Worm (Caenorhabditis elegans) whole organism, L2 larva: ENCODE results near the gene T16H12.2.

ENCODE experiments used
- alr-1 ChIP-seq: fragments of 150-350 bp; optimal IDR thresholded peaks from 2 replicates; lab custom pipeline; 2014; ENCODE audit warnings: missing biosample characterization, missing genetic modification characterization
- ceh-16 ChIP-seq: fragments of 150-350 bp; optimal IDR thresholded peaks from 2 replicates; lab custom pipeline; 2014; ENCODE audit warnings: missing biosample characterization, missing genetic modification characterization
- egl-27 ChIP-seq: sonication (generic microtip); optimal IDR thresholded peaks from 3 replicates; lab custom pipeline; 2017; ENCODE audit warnings: missing biosample characterization, missing genetic modification reagents, missing genetic modification characterization
- fos-1 ChIP-seq: fragments of 150-350 bp; optimal IDR thresholded peaks from 2 replicates; lab custom pipeline; 2014; ENCODE audit warnings: missing biosample characterization, missing genetic modification characterization
- lin-39 ChIP-seq: fragments of 150-350 bp; optimal IDR thresholded peaks from 2 replicates; lab custom pipeline; 2014; ENCODE audit warnings: missing biosample characterization, missing genetic modification reagents, missing genetic modification characterization
- nhr-12 ChIP-seq: fragments of 150-350 bp; optimal IDR thresholded peaks from 2 replicates; lab custom pipeline; 2014; ENCODE audit warnings: missing biosample characterization, missing genetic modification characterization
- nhr-23 ChIP-seq: fragments of 150-350 bp; optimal IDR thresholded peaks from 2 replicates; lab custom pipeline; 2014; ENCODE audit warnings: missing biosample characterization, missing genetic modification reagents, missing genetic modification characterization
- nhr-237 ChIP-seq: fragments of 150-350 bp; optimal IDR thresholded peaks from 2 replicates; lab custom pipeline; 2014; ENCODE audit warnings: missing biosample characterization, missing genetic modification characterization
- skn-1 ChIP-seq: sonication (generic microtip); optimal IDR thresholded peaks from 2 replicates; lab custom pipeline; 2017; ENCODE audit warnings: missing biosample characterization, missing genetic modification characterization
- sma-9 ChIP-seq, 2 experiments: fragments of 150-350 bp in 1 of 2; sonication (generic microtip) in 1 of 2; optimal IDR thresholded peaks; 2 replicates each; lab custom pipeline; 2014 to 2016; ENCODE audit warnings: missing genetic modification characterization in 2 of 2, mild to moderate bottlenecking in 1 of 2, missing biosample characterization in 1 of 2, missing compliant biosample characterization in 1 of 2, missing genetic modification reagents in 1 of 2, moderate library complexity in 1 of 2
- unc-39 ChIP-seq: fragments of 150-350 bp; optimal IDR thresholded peaks from 2 replicates; lab custom pipeline; 2014; ENCODE audit warnings: missing biosample characterization, missing genetic modification characterization
- unc-62 ChIP-seq: fragments of 150-350 bp; optimal IDR thresholded peaks from 2 replicates; lab custom pipeline; 2014; ENCODE audit warnings: missing biosample characterization, missing genetic modification reagents, missing genetic modification characterization
- ztf-4 ChIP-seq: fragments of 150-350 bp; optimal IDR thresholded peaks from 2 replicates; lab custom pipeline; 2014; ENCODE audit warnings: missing biosample characterization, missing genetic modification characterization

DNA sequence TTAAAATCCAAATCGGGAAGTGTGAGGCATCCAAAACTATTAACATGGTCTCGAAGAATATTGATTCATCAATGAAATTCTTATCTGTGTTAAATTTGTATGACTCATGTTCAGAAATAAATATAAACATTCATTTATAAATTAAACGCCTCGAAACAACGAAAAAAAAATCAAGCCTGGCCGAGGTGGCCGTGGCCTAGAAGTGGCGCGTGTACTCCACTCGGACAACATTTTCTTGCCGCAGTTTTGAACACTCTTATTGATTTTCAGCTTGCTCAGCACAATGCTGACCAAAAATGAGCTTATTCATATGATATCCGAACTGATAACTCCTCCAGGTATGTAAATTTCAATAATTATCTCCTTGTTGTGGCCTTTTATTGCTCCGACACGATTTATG lies 21.9 kb upstream of the T16H12.2 start, which contains the start of gene ekl-6:
- no peak for TF ChIP-seq nhr-237 (tag; lab: Kevin White, UChicago)
- TF ChIP-seq egl-27, result no peak
- no peak for TF ChIP-seq nhr-23
- TF ChIP-seq fos-1 (tag; lab: Kevin White, UChicago), result peak; percentile 21
- no peak for TF ChIP-seq skn-1 (tag; lab: Kevin White, UChicago)
- TF ChIP-seq unc-62 (GFP tag; lab: Kevin White, UChicago), result no peak
- no peak for TF ChIP-seq nhr-12
- TF ChIP-seq ztf-4 (tag; lab: Kevin White, UChicago), result no peak
- peak; percentile 68 for TF ChIP-seq sma-9 (GFP tag; optimal IDR thresholded peaks at IDR 0.05; lab: Kevin White, UChicago)
- no peak for TF ChIP-seq sma-9 (tag; optimal IDR thresholded peaks at IDR 0.05; lab: Kevin White, UChicago)
- TF ChIP-seq alr-1 (tag; lab: Kevin White, UChicago), result no peak
- no peak for TF ChIP-seq ceh-16 (tag; lab: Kevin White, UChicago)
- no peak for TF ChIP-seq lin-39
- no peak for TF ChIP-seq unc-39
